Worm (Caenorhabditis elegans) whole organism, L3 larva: Measurements from ENCODE around the gene bus-1.

Experiments used
- R02D3.7 ChIP-seq: fragments of 150-350 bp; optimal IDR thresholded peaks from 2 replicates; lab custom pipeline; 2014; ENCODE audit warnings: missing biosample characterization, missing genetic modification characterization
- ZK546.5 ChIP-seq: sonication (generic microtip); optimal IDR thresholded peaks from 2 replicates; lab custom pipeline; 2017; ENCODE audit warnings: missing biosample characterization, missing genetic modification characterization
- ama-1 ChIP-seq: fragments of 150-350 bp; optimal IDR thresholded peaks from 2 replicates; lab custom pipeline; 2018
- ceh-16 ChIP-seq: sonication (generic microtip); optimal IDR thresholded peaks from 2 replicates; lab custom pipeline; 2017; ENCODE audit warnings: missing biosample characterization, missing genetic modification characterization
- ceh-82 ChIP-seq: fragments of 150-350 bp; optimal IDR thresholded peaks from 2 replicates; lab custom pipeline; 2014; ENCODE audit warnings: missing biosample characterization, missing genetic modification characterization
- ceh-9 ChIP-seq: sonication (generic microtip); optimal IDR thresholded peaks from 2 replicates; lab custom pipeline; 2018; ENCODE audit warnings: missing biosample characterization, missing genetic modification characterization
- daf-12 ChIP-seq: fragments of 150-350 bp; optimal IDR thresholded peaks from 2 replicates; lab custom pipeline; 2014; ENCODE audit warnings: missing biosample characterization, missing genetic modification reagents, missing genetic modification characterization
- elt-1 ChIP-seq: fragments of 150-350 bp; optimal IDR thresholded peaks from 2 replicates; lab custom pipeline; 2014; ENCODE audit warnings: missing biosample characterization, missing genetic modification characterization
- elt-2 ChIP-seq: sonication (generic microtip); optimal IDR thresholded peaks from 2 replicates; lab custom pipeline; 2016; ENCODE audit warnings: missing genetic modification reagents, mild to moderate bottlenecking, missing genetic modification characterization, missing compliant biosample characterization
- elt-3 ChIP-seq, 3 experiments: fragments of 150-350 bp in 1 of 3; sonication (generic microtip) in 2 of 3; optimal IDR thresholded peaks; 2 replicates in 2 of 3; 4 replicates in 1 of 3; lab custom pipeline; 2014 to 2017; ENCODE audit warnings: missing biosample characterization in 3 of 3, missing genetic modification characterization in 3 of 3
- eor-1 ChIP-seq, 2 experiments: fragments of 150-350 bp; optimal IDR thresholded peaks; 2 replicates each; lab custom pipeline; 2014 to 2018; ENCODE audit warnings: missing biosample characterization in 2 of 2, missing genetic modification characterization in 2 of 2
- fkh-10 ChIP-seq: sonication (generic microtip); optimal IDR thresholded peaks from 2 replicates; lab custom pipeline; 2017; ENCODE audit warnings: missing biosample characterization, missing genetic modification reagents, missing genetic modification characterization
- fos-1 ChIP-seq: fragments of 150-350 bp; optimal IDR thresholded peaks from 2 replicates; lab custom pipeline; 2014; ENCODE audit warnings: missing biosample characterization, missing genetic modification characterization
- hmg-11 ChIP-seq: sonication (generic microtip); optimal IDR thresholded peaks from 2 replicates; lab custom pipeline; 2016; ENCODE audit warnings: missing genetic modification characterization, missing compliant biosample characterization
- lin-15B ChIP-seq: fragments of 150-350 bp; optimal IDR thresholded peaks from 2 replicates; lab custom pipeline; 2014; ENCODE audit warnings: missing biosample characterization, missing genetic modification characterization
- lin-39 ChIP-seq: fragments of 150-350 bp; optimal IDR thresholded peaks from 2 replicates; lab custom pipeline; 2018; ENCODE audit warnings: missing biosample characterization, missing genetic modification reagents, missing genetic modification characterization
- mdl-1 ChIP-seq: fragments of 150-350 bp; optimal IDR thresholded peaks from 2 replicates; lab custom pipeline; 2014; ENCODE audit warnings: missing biosample characterization, missing genetic modification characterization
- nfya-1 ChIP-seq: sonication (generic microtip); optimal IDR thresholded peaks from 2 replicates; lab custom pipeline; 2017; ENCODE audit warnings: missing genetic modification characterization, mild to moderate bottlenecking, missing compliant biosample characterization, antibody characterized with exemption, moderate library complexity; ENCODE audit not compliant: insufficient read depth
- nhr-12 ChIP-seq: fragments of 150-350 bp; optimal IDR thresholded peaks from 2 replicates; lab custom pipeline; 2014; ENCODE audit warnings: missing biosample characterization, missing genetic modification characterization
- nhr-23 ChIP-seq: fragments of 150-350 bp; optimal IDR thresholded peaks from 2 replicates; lab custom pipeline; 2014; ENCODE audit warnings: missing biosample characterization, missing genetic modification reagents, missing genetic modification characterization
- nhr-237 ChIP-seq: fragments of 150-350 bp; optimal IDR thresholded peaks from 2 replicates; lab custom pipeline; 2014; ENCODE audit warnings: missing biosample characterization, missing genetic modification characterization
- nhr-28 ChIP-seq: fragments of 150-350 bp; optimal IDR thresholded peaks from 2 replicates; lab custom pipeline; 2014; ENCODE audit warnings: missing biosample characterization, missing genetic modification characterization
- nhr-43 ChIP-seq: sonication (generic microtip); optimal IDR thresholded peaks from 2 replicates; lab custom pipeline; 2016; ENCODE audit warnings: mild to moderate bottlenecking, missing genetic modification characterization, missing compliant biosample characterization; ENCODE audit not compliant: poor library complexity, severe bottlenecking
- nhr-76 ChIP-seq: fragments of 150-350 bp; sonication (generic microtip); optimal IDR thresholded peaks from 5 replicates; lab custom pipeline; 2014; ENCODE audit warnings: missing biosample characterization, missing genetic modification characterization
- nhr-77 ChIP-seq: fragments of 150-350 bp; optimal IDR thresholded peaks from 2 replicates; lab custom pipeline; 2014; ENCODE audit warnings: missing biosample characterization, missing genetic modification characterization
- pqm-1 ChIP-seq: fragments of 150-350 bp; optimal IDR thresholded peaks from 2 replicates; lab custom pipeline; 2017; ENCODE audit warnings: missing biosample characterization, missing genetic modification characterization, inconsistent platforms
- skn-1 ChIP-seq: fragments of 150-350 bp; optimal IDR thresholded peaks from 2 replicates; lab custom pipeline; 2014; ENCODE audit warnings: missing biosample characterization, missing genetic modification characterization
- snpc-4 ChIP-seq: fragments of 150-350 bp; optimal IDR thresholded peaks from 2 replicates; lab custom pipeline; 2014; ENCODE audit warnings: missing biosample characterization, missing genetic modification characterization
- tbx-2 ChIP-seq: sonication (generic microtip); optimal IDR thresholded peaks from 2 replicates; lab custom pipeline; 2016; ENCODE audit warnings: mild to moderate bottlenecking, missing genetic modification characterization, missing compliant biosample characterization
- unc-39 ChIP-seq: sonication (generic microtip); optimal IDR thresholded peaks from 4 replicates; lab custom pipeline; 2017; ENCODE audit warnings: missing biosample characterization, missing genetic modification characterization
- unc-62 ChIP-seq: fragments of 150-350 bp; sonication (generic microtip); optimal IDR thresholded peaks from 4 replicates; lab custom pipeline; 2014; ENCODE audit warnings: missing biosample characterization, missing genetic modification reagents, missing genetic modification characterization
- ztf-4 ChIP-seq: fragments of 150-350 bp; optimal IDR thresholded peaks from 2 replicates; lab custom pipeline; 2014; ENCODE audit warnings: missing biosample characterization, missing genetic modification characterization

Gene bus-1

DNA sequence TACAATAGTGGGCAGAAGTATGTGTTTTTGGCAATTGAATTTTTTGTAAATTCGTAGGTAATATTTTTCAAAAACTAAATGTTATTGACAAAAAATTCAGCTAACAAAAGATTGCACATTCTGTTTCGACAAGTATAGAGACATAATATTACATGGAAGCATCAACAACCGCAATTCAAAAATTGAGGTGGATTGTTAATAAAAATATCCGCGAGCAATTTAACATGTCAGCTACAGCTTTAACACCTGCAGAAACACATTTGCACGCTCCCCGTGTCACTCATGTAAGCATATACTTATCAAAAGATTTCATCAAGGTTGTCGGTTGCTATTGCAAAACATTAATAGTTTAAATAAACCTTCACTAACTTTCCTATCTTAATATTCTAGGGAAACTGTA lies 11.1 kb upstream of the bus-1 start, which contains the start of gene srsx-34:
Gene srsx-34 (plus strand): TSS at position 301 of the 400 bp plus-strand sequence.
- TF ChIP-seq nhr-43 (no peak), R02D3.7 (tag; lab: Kevin White, UChicago) (no peak), ama-1 (lab: Kevin White, UChicago) (no peak), unc-62 (no peak), snpc-4 (tag; lab: Kevin White, UChicago) (no peak), eor-1 (tag; optimal IDR thresholded peaks at IDR 0.05; lab: Kevin White, UChicago) (no peak), lin-15B (tag; lab: Kevin White, UChicago) (no peak), ZK546.5 (tag; lab: Kevin White, UChicago) (no peak), ceh-9 (tag; lab: Kevin White, UChicago) (no peak), elt-2 (tag; lab: Kevin White, UChicago) (no peak)

DNA sequence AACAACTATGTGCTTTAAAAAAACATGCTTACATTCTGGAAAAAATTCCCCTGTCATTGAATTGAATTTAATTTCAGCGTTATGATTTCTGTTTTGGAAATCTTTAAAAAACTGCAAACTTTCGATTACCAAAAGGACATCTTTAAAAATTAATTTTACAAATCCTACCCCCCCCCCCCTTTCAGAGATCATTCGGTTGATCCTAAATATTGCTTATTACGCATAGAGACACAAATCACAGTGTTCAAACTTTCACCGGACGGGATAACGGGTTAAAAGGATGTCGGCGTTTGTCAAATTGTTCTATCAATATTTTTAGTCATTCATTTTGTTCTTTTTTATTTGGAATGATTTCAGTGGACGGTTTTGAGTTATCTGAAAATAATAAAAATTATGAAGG lies 8.7 kb upstream of the bus-1 start, which contains the start of gene C25E10.4:
Gene C25E10.4 (plus strand): TSS at position 301 of the 400 bp plus-strand sequence.
- no peak for TF ChIP-seq tbx-2 (tag; lab: Kevin White, UChicago)
- TF ChIP-seq mdl-1 = no peak
- no peak for TF ChIP-seq nhr-28 (tag; lab: Kevin White, UChicago)

DNA sequence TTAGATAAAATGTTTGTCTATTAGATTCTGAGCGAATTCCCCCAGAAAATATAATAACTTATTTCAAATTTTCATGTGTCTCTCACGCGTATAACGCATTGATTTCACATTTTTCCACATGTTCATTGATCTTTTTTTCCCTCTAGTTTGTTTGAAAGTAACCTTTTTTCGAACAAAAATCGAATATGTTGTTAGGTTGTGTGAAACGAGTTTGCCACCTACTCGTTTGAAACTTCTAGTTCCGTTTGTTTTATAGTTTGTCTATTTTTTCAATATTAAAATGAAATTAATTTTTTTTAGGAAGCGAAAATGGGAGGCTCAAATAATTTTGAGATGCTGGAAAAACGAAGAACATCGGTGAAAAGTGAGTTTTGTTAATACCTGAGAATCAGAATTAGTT lies 5.6 kb upstream of the bus-1 start, which contains the start of gene C25E10.5:
Gene C25E10.5 (plus strand): TSS at position 301 of the 400 bp plus-strand sequence.
- TF ChIP-seq nhr-77 (tag; lab: Kevin White, UChicago) (no peak), ceh-9 (tag; lab: Kevin White, UChicago) (no peak), nhr-28 (tag; lab: Kevin White, UChicago) (no peak), R02D3.7 (tag; lab: Kevin White, UChicago) (no peak), nhr-43 (no peak), unc-62 (no peak), skn-1 (tag; lab: Kevin White, UChicago) (no peak), daf-12 (tag; lab: Kevin White, UChicago) (no peak), elt-3 (tag; optimal IDR thresholded peaks at IDR 0.05; lab: Kevin White, UChicago) (no peak), ceh-82 (tag; lab: Kevin White, UChicago) (no peak), fkh-10 (GFP tag; lab: Kevin White, UChicago) (no peak), ama-1 (lab: Kevin White, UChicago) (no peak), lin-15B (tag; lab: Kevin White, UChicago) (no peak), nhr-23 (tag; lab: Kevin White, UChicago) (no peak), ZK546.5 (tag; lab: Kevin White, UChicago) (no peak), nhr-237 (tag; lab: Kevin White, UChicago) (no peak)

DNA sequence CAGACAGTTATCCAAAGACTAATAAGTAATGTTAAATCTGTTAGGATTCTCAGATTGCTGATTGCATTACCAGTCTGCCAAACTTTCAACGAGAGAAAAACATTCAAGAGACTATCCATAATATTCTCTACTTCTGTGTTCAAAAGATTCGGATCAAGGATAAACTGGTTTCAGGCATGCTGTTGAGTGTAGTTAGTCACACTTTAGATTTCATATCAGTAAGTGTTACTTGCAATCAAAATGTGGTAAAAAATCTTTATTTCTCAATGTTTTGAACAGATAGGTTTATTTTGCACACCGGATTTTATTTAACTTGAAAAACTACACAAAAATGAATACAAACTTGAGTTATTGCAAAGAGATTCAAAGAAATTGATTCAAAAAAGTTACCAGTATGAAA lies 2.5 kb downstream of the bus-1 start, which contains the start of gene oac-41:
Gene oac-41 (minus strand): TSS at position 101 of the 400 bp plus-strand sequence.
- TF ChIP-seq nhr-76 (tag; lab: Kevin White, UChicago) (no peak), ceh-82 (tag; lab: Kevin White, UChicago) (no peak), nfya-1 (tag; lab: Kevin White, UChicago) (no peak), ceh-16 (tag; lab: Kevin White, UChicago) (no peak), skn-1 (tag; lab: Kevin White, UChicago) (no peak), pqm-1 (tag; lab: Kevin White, UChicago) (no peak), unc-39 (tag; lab: Kevin White, UChicago) (no peak), fos-1 (tag; lab: Kevin White, UChicago) (no peak), lin-15B (tag; lab: Kevin White, UChicago) (no peak), nhr-77 (tag; lab: Kevin White, UChicago) (no peak), R02D3.7 (tag; lab: Kevin White, UChicago) (no peak)

DNA sequence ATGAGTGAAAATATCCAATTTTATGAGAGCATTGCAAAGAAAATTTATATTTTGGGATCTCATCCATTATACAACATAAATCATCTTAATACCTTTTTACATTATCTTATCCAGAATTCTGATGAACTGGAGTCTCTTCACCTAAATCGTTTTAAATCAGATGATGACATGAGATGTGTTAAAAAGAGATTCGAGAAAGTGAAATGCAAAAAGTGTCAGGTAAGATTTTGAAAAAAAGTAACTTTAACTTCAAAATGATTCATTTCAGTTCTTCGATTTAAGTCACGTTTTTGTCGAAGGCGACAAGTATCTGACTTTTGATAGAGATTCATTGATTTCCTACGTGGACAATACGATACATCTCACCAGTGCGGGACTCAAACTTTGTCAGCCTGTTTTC lies 5.7 kb downstream of the bus-1 start:
- no peak for TF ChIP-seq nhr-12 (tag; lab: Kevin White, UChicago)
- TF ChIP-seq nhr-76 (tag; lab: Kevin White, UChicago) = no peak
- no peak for TF ChIP-seq ceh-16 (tag; lab: Kevin White, UChicago)
- no peak for TF ChIP-seq pqm-1 (tag; lab: Kevin White, UChicago)
- no peak for TF ChIP-seq lin-39 (tag; lab: Kevin White, UChicago)
- TF ChIP-seq ztf-4 (tag; lab: Kevin White, UChicago) = no peak
- no peak for TF ChIP-seq elt-1 (tag; lab: Kevin White, UChicago)
- no peak for TF ChIP-seq hmg-11 (tag; lab: Kevin White, UChicago)
- TF ChIP-seq nhr-237 (tag; lab: Kevin White, UChicago) = no peak
- no peak for TF ChIP-seq daf-12 (tag; lab: Kevin White, UChicago)
- TF ChIP-seq, all 47 proteins: peak for 0
